Worm (Caenorhabditis elegans): ENCODE measurements around the gene T10H10.2.

Gene T10H10.2

ce11 chrX:2287977-2288387, 6.6 kb upstream of the T10H10.2 start (continued):
- TF ChIP-seq fax-1 (tag; optimal IDR thresholded peaks at IDR 0.05) (no peak), pros-1 (tag; optimal IDR thresholded peaks at IDR 0.05) (no peak), sox-4 (tag; optimal IDR thresholded peaks at IDR 0.05) (no peak), T23F11.4 (GFP tag; optimal IDR thresholded peaks at IDR 0.05) (no peak), elt-2 (tag; optimal IDR thresholded peaks at IDR 0.05) (peak; percentile 57), ceh-24 (tag; optimal IDR thresholded peaks at IDR 0.05) (no peak), ztf-16 (tag; optimal IDR thresholded peaks at IDR 0.05) (no peak), odd-2 (tag; optimal IDR thresholded peaks at IDR 0.05) (no peak), eyg-1 (tag; optimal IDR thresholded peaks at IDR 0.05) (no peak), gmeb-2 (tag; optimal IDR thresholded peaks at IDR 0.05) (no peak), pqm-1 (tag; optimal IDR thresholded peaks at IDR 0.05) (no peak), ceh-14 (tag; optimal IDR thresholded peaks at IDR 0.05) (no peak), tbx-7 (tag; optimal IDR thresholded peaks at IDR 0.05) (no peak), ceh-9 (tag; optimal IDR thresholded peaks at IDR 0.05) (no peak)

- TF ChIP-seq ceh-31 (tag; optimal IDR thresholded peaks at IDR 0.05): no peak
- no peak for TF ChIP-seq pha-2 (tag; optimal IDR thresholded peaks at IDR 0.05)
- TF ChIP-seq pros-1 (tag; optimal IDR thresholded peaks at IDR 0.05): no peak
- no peak for TF ChIP-seq gmeb-2 (tag; optimal IDR thresholded peaks at IDR 0.05)
- TF ChIP-seq hlh-15 (tag; optimal IDR thresholded peaks at IDR 0.05): no peak
- TF ChIP-seq fkh-10 (GFP tag; optimal IDR thresholded peaks at IDR 0.05): no peak
These were observed 7.3 kb downstream of the T10H10.2 start for ce11 chrX:2301821-2302220.

- TF ChIP-seq ceh-48 (tag; optimal IDR thresholded peaks at IDR 0.05) (no peak), hlh-13 (GFP tag; optimal IDR thresholded peaks at IDR 0.05) (no peak), ceh-19 (GFP tag; optimal IDR thresholded peaks at IDR 0.05) (no peak), elt-2 (tag; optimal IDR thresholded peaks at IDR 0.05) (no peak), ttx-3 (tag; optimal IDR thresholded peaks at IDR 0.05) (no peak), nhr-232 (tag; optimal IDR thresholded peaks at IDR 0.05) (no peak), ref-2 (tag; optimal IDR thresholded peaks at IDR 0.05) (no peak), npax-4 (tag; optimal IDR thresholded peaks at IDR 0.05) (no peak), K09A11.1 (tag; optimal IDR thresholded peaks at IDR 0.05; ENCODE audit: insufficient read depth) (no peak), pat-9 (tag; optimal IDR thresholded peaks at IDR 0.05) (no peak), odd-2 (tag; optimal IDR thresholded peaks at IDR 0.05) (no peak), ceh-9 (tag; optimal IDR thresholded peaks at IDR 0.05) (no peak), hlh-8 (tag; optimal IDR thresholded peaks at IDR 0.05) (no peak), ceh-14 (tag; optimal IDR thresholded peaks at IDR 0.05) (no peak)
These were observed 8.2 kb downstream of the T10H10.2 start, which contains the start of gene hum-6 for ce11 chrX:2302782-2303181. hum-6 (plus strand) TSS chrX:2303082.

- TF ChIP-seq elt-2 (tag; optimal IDR thresholded peaks at IDR 0.05): no peak
- TF ChIP-seq unc-42 (tag; optimal IDR thresholded peaks at IDR 0.05): no peak
- TF ChIP-seq K02D7.2 (tag; optimal IDR thresholded peaks at IDR 0.05): no peak
- TF ChIP-seq unc-3 (GFP tag; conservative IDR thresholded peaks at IDR 0.05): no peak
- TF ChIP-seq unc-3 (tag; optimal IDR thresholded peaks at IDR 0.05): no peak
- TF ChIP-seq unc-55 (GFP tag; optimal IDR thresholded peaks at IDR 0.05): no peak
- TF ChIP-seq unc-86 (tag; optimal IDR thresholded peaks at IDR 0.05): no peak
These were observed 8.7 kb downstream of the T10H10.2 start for ce11 chrX:2303253-2303652.

ce11 chrX:2304496-2304895, 9.9 kb downstream of the T10H10.2 start:
- no peak for TF ChIP-seq ceh-34 (tag; optimal IDR thresholded peaks at IDR 0.05)
- TF ChIP-seq ttx-3 (tag; optimal IDR thresholded peaks at IDR 0.05): no peak
- TF ChIP-seq K09A11.1 (tag; optimal IDR thresholded peaks at IDR 0.05; ENCODE audit: insufficient read depth): no peak
- TF ChIP-seq ref-2 (tag; optimal IDR thresholded peaks at IDR 0.05): no peak
- no peak for TF ChIP-seq elt-2 (tag; optimal IDR thresholded peaks at IDR 0.05)
- no peak for TF ChIP-seq hlh-15 (tag; optimal IDR thresholded peaks at IDR 0.05)
- no peak for TF ChIP-seq pax-1 (tag; optimal IDR thresholded peaks at IDR 0.05)
- TF ChIP-seq Y22D7AL.16 (tag; optimal IDR thresholded peaks at IDR 0.05): no peak
- TF ChIP-seq tbx-2 (tag; optimal IDR thresholded peaks at IDR 0.05): no peak
- no peak for TF ChIP-seq C38D4.7 (GFP tag; optimal IDR thresholded peaks at IDR 0.05)
- TF ChIP-seq pag-3 (tag; optimal IDR thresholded peaks at IDR 0.05; ENCODE audit: borderline replicate concordance): no peak
- no peak for TF ChIP-seq lin-11 (tag; optimal IDR thresholded peaks at IDR 0.05)
- TF ChIP-seq ceh-2 (tag; optimal IDR thresholded peaks at IDR 0.05): no peak
- TF ChIP-seq F13H6.1 (tag; optimal IDR thresholded peaks at IDR 0.05): no peak
